Fruit fly (Drosophila melanogaster) whole organism, embryonic: Measurements from ENCODE around the gene CG43347.
A peak's percentile ranks its signal among the peaks of the same experiment; 100 is the strongest.

Experiments used
- Antp ChIP-seq: fragments of 200-800 bp; sonication (Bioruptor generic); optimal IDR thresholded peaks from 3 replicates; lab custom pipeline; 2016; ENCODE audit warnings: missing biosample characterization, missing genetic modification characterization
- Atf-2 ChIP-seq: fragments of 200-800 bp; sonication (Bioruptor generic); optimal IDR thresholded peaks from 2 replicates; lab custom pipeline; 2016; ENCODE audit warnings: missing biosample characterization, missing genetic modification characterization
- BtbVII ChIP-seq: fragments of 200-800 bp; sonication (Bioruptor generic); optimal IDR thresholded peaks from 3 replicates; lab custom pipeline; 2017; ENCODE audit warnings: missing biosample characterization, mild to moderate bottlenecking, missing genetic modification characterization
- CG10209 ChIP-seq: fragments of 200-800 bp; sonication (Bioruptor generic); optimal IDR thresholded peaks from 3 replicates; lab custom pipeline; 2017; ENCODE audit warnings: missing biosample characterization, mild to moderate bottlenecking, missing genetic modification characterization, missing genetic modification reagents
- CG10654 ChIP-seq: fragments of 200-800 bp; sonication (Bioruptor generic); optimal IDR thresholded peaks from 2 replicates; lab custom pipeline; 2016; ENCODE audit warnings: missing biosample characterization, missing genetic modification characterization
- CG11398 ChIP-seq: fragments of 200-800 bp; sonication (Bioruptor generic); optimal IDR thresholded peaks from 2 replicates; lab custom pipeline; 2016; ENCODE audit warnings: missing biosample characterization, missing genetic modification characterization
- CG12391 ChIP-seq: fragments of 200-800 bp; sonication (Bioruptor generic); optimal IDR thresholded peaks from 3 replicates; lab custom pipeline; 2018; ENCODE audit warnings: missing biosample characterization, mild to moderate bottlenecking, missing genetic modification characterization, moderate library complexity
- CG13624 ChIP-seq: fragments of 200-800 bp; sonication (Bioruptor generic); optimal IDR thresholded peaks from 2 replicates; lab custom pipeline; 2016; ENCODE audit warnings: missing biosample characterization, missing genetic modification characterization
- CG15073 ChIP-seq: fragments of 200-800 bp; sonication (Bioruptor generic); optimal IDR thresholded peaks from 2 replicates; lab custom pipeline; 2016; ENCODE audit warnings: missing biosample characterization, missing genetic modification characterization
- CG15269 ChIP-seq: fragments of 200-800 bp; sonication (Bioruptor generic); optimal IDR thresholded peaks from 2 replicates; lab custom pipeline; 2018; ENCODE audit warnings: missing biosample characterization, mild to moderate bottlenecking, missing genetic modification characterization, moderate library complexity
- CG17568 ChIP-seq: fragments of 200-800 bp; sonication (Bioruptor generic); optimal IDR thresholded peaks from 2 replicates; lab custom pipeline; 2018; ENCODE audit warnings: missing biosample characterization, mild to moderate bottlenecking, missing genetic modification characterization, moderate library complexity
- CG1792 ChIP-seq: fragments of 200-800 bp; sonication (Bioruptor generic); optimal IDR thresholded peaks from 2 replicates; lab custom pipeline; 2016; ENCODE audit warnings: missing biosample characterization, missing genetic modification characterization
- CG2678 ChIP-seq: fragments of 200-800 bp; sonication (Bioruptor generic); optimal IDR thresholded peaks from 3 replicates; lab custom pipeline; 2019; ENCODE audit warnings: missing biosample characterization, mild to moderate bottlenecking, missing genetic modification characterization, moderate library complexity
- CG30403 ChIP-seq: fragments of 200-800 bp; sonication (Bioruptor generic); optimal IDR thresholded peaks from 3 replicates; lab custom pipeline; 2016; ENCODE audit warnings: missing biosample characterization, missing genetic modification characterization
- CG30431 ChIP-seq: fragments of 200-800 bp; sonication (Bioruptor generic); optimal IDR thresholded peaks from 2 replicates; lab custom pipeline; 2017; ENCODE audit warnings: missing biosample characterization, missing genetic modification characterization
- CG34376 ChIP-seq: fragments of 200-800 bp; sonication (Bioruptor generic); optimal IDR thresholded peaks from 2 replicates; lab custom pipeline; 2018; ENCODE audit warnings: missing biosample characterization, mild to moderate bottlenecking, missing genetic modification characterization
- CG34422 ChIP-seq: fragments of 200-800 bp; sonication (Bioruptor generic); IDR thresholded peaks from 3 replicates; pipeline ENCODE4 v1.3.6; 2022; ENCODE audit warnings: missing biosample characterization, missing genetic modification characterization
- CG4282 ChIP-seq: fragments of 200-800 bp; sonication (Bioruptor generic); optimal IDR thresholded peaks from 2 replicates; lab custom pipeline; 2016; ENCODE audit warnings: missing biosample characterization, missing genetic modification characterization
- CG4328 ChIP-seq: fragments of 200-800 bp; sonication (Bioruptor generic); optimal IDR thresholded peaks from 3 replicates; lab custom pipeline; 2017; ENCODE audit warnings: missing biosample characterization, missing genetic modification reagents, missing genetic modification characterization
- CG4424 ChIP-seq: fragments of 200-800 bp; sonication (Bioruptor generic); optimal IDR thresholded peaks from 3 replicates; lab custom pipeline; 2016; ENCODE audit warnings: missing biosample characterization, missing genetic modification characterization
- CG6175 ChIP-seq: fragments of 200-800 bp; sonication (Bioruptor generic); IDR thresholded peaks from 3 replicates; pipeline ENCODE4 v1.3.6; 2022; ENCODE audit warnings: missing biosample characterization, missing genetic modification characterization
- CG6813 ChIP-seq: fragments of 200-800 bp; sonication (Bioruptor generic); optimal IDR thresholded peaks from 2 replicates; lab custom pipeline; 2017; ENCODE audit warnings: missing biosample characterization, missing genetic modification characterization, mild to moderate bottlenecking, moderate library complexity, missing genetic modification reagents
- CG7963 ChIP-seq: fragments of 200-800 bp; sonication (Bioruptor generic); IDR thresholded peaks from 3 replicates; pipeline ENCODE4 v1.3.6; 2022; ENCODE audit warnings: missing biosample characterization, missing genetic modification characterization; ENCODE audit not compliant: partially characterized antibody
- CG8281 ChIP-seq: fragments of 200-800 bp; sonication (Bioruptor generic); optimal IDR thresholded peaks from 2 replicates; lab custom pipeline; 2018; ENCODE audit warnings: missing biosample characterization, mild to moderate bottlenecking, missing genetic modification characterization, moderate library complexity
- CG8765 ChIP-seq: fragments of 200-800 bp; sonication (Bioruptor generic); IDR thresholded peaks from 2 replicates; pipeline ENCODE4 v1.3.6; 2022; ENCODE audit warnings: missing biosample characterization, missing genetic modification characterization
- CG8944 ChIP-seq: fragments of 200-800 bp; sonication (Bioruptor generic); optimal IDR thresholded peaks from 3 replicates; lab custom pipeline; 2016; ENCODE audit warnings: missing biosample characterization, missing genetic modification characterization
- CG9876 ChIP-seq: fragments of 200-800 bp; sonication (Bioruptor generic); optimal IDR thresholded peaks from 2 replicates; lab custom pipeline; 2016; ENCODE audit warnings: missing biosample characterization, missing genetic modification characterization
- CG9932 ChIP-seq: fragments of 200-800 bp; sonication (Bioruptor generic); IDR thresholded peaks from 2 replicates; pipeline ENCODE4 v1.3.6; 2022; ENCODE audit warnings: missing biosample characterization, missing genetic modification characterization
- CTCF ChIP-seq: fragments of 200-800 bp; sonication (Bioruptor generic); optimal IDR thresholded peaks from 2 replicates; lab custom pipeline; 2017; ENCODE audit warnings: missing biosample characterization, mild to moderate bottlenecking, missing genetic modification characterization, moderate library complexity
- Doc2 ChIP-seq: fragments of 200-800 bp; sonication (Bioruptor generic); IDR thresholded peaks from 2 replicates; pipeline ENCODE4 v1.3.6; 2022; ENCODE audit warnings: missing biosample characterization, missing genetic modification characterization
- H2.0 ChIP-seq: fragments of 200-800 bp; sonication (Bioruptor generic); IDR thresholded peaks from 2 replicates; pipeline ENCODE4 v1.3.6; 2022; ENCODE audit warnings: missing biosample characterization, missing genetic modification characterization
- Lim3 ChIP-seq: fragments of 200-800 bp; sonication (Bioruptor generic); IDR thresholded peaks from 2 replicates; pipeline ENCODE4 v1.3.6; 2022; ENCODE audit warnings: missing biosample characterization, missing genetic modification characterization
- NfI ChIP-seq: fragments of 200-800 bp; sonication (Bioruptor generic); optimal IDR thresholded peaks from 3 replicates; lab custom pipeline; 2018; ENCODE audit warnings: missing biosample characterization, mild to moderate bottlenecking, missing genetic modification characterization, moderate library complexity
- Oaz ChIP-seq: fragments of 200-800 bp; sonication (Bioruptor generic); IDR thresholded peaks from 2 replicates; pipeline ENCODE4 v1.3.6; 2022; ENCODE audit warnings: missing biosample characterization, missing genetic modification characterization
- Rx ChIP-seq: fragments of 200-800 bp; sonication (Bioruptor generic); IDR thresholded peaks from 2 replicates; pipeline ENCODE4 v1.3.6; 2022; ENCODE audit warnings: missing biosample characterization, missing genetic modification characterization
- Sox100B ChIP-seq: fragments of 200-800 bp; sonication (Bioruptor generic); optimal IDR thresholded peaks from 3 replicates; lab custom pipeline; 2018; ENCODE audit warnings: missing biosample characterization, mild to moderate bottlenecking, missing genetic modification characterization
- Trl ChIP-seq, 3 experiments: fragments of >200 bp in 2 of 3; fragments of 200-800 bp in 1 of 3; sonication (Bioruptor generic) in 1 of 3; optimal IDR thresholded peaks; 2 replicates in 1 of 3; 3 replicates in 2 of 3; lab custom pipeline; 2016 to 2017; ENCODE audit warnings: missing biosample characterization in 1 of 3, missing genetic modification characterization in 1 of 3
- amos ChIP-seq: fragments of 200-800 bp; sonication (Bioruptor generic); IDR thresholded peaks from 2 replicates; pipeline ENCODE4 v1.3.6; 2022; ENCODE audit warnings: missing biosample characterization, missing genetic modification characterization; ENCODE audit not compliant: partially characterized antibody
- ara ChIP-seq: fragments of 200-800 bp; sonication (Bioruptor generic); IDR thresholded peaks from 2 replicates; pipeline ENCODE4 v1.3.6; 2022; ENCODE audit warnings: missing biosample characterization, missing genetic modification characterization
- bcd ChIP-seq: fragments of 200-800 bp; sonication (Bioruptor generic); optimal IDR thresholded peaks from 2 replicates; lab custom pipeline; 2017; ENCODE audit warnings: missing biosample characterization, mild to moderate bottlenecking, missing genetic modification characterization
- cas ChIP-seq: fragments of 200-800 bp; sonication (Bioruptor generic); IDR thresholded peaks from 2 replicates; pipeline ENCODE4 v1.3.6; 2022; ENCODE audit warnings: missing biosample characterization, missing genetic modification characterization
- croc ChIP-seq: fragments of 200-800 bp; sonication (Bioruptor generic); conservative IDR thresholded peaks from 3 replicates; pipeline ENCODE4 v1.3.6; 2022; ENCODE audit warnings: missing biosample characterization, missing genetic modification characterization
- dan ChIP-seq: fragments of 200-800 bp; sonication (Bioruptor generic); IDR thresholded peaks from 2 replicates; pipeline ENCODE4 v1.3.6; 2022; ENCODE audit warnings: missing biosample characterization, missing genetic modification characterization
- ftz-f1 ChIP-seq: fragments of 200-800 bp; sonication (Bioruptor generic); optimal IDR thresholded peaks from 2 replicates; lab custom pipeline; 2016; ENCODE audit warnings: missing biosample characterization, missing genetic modification characterization
- gfzf ChIP-seq: fragments of 200-800 bp; sonication (Bioruptor generic); optimal IDR thresholded peaks from 2 replicates; lab custom pipeline; 2016; ENCODE audit warnings: missing biosample characterization, mild to moderate bottlenecking, missing genetic modification characterization, moderate library complexity
- gsb ChIP-seq: fragments of 200-800 bp; sonication (Bioruptor generic); IDR thresholded peaks from 2 replicates; pipeline ENCODE4 v1.3.6; 2022; ENCODE audit warnings: missing biosample characterization, missing genetic modification characterization
- jigr1 ChIP-seq: fragments of 200-800 bp; sonication (Bioruptor generic); IDR thresholded peaks from 3 replicates; pipeline ENCODE4 v1.3.6; 2022; ENCODE audit warnings: missing biosample characterization, missing genetic modification characterization
- lola ChIP-seq, 3 experiments: fragments of >200 bp in 2 of 3; fragments of 200-800 bp in 1 of 3; sonication (Bioruptor generic) in 1 of 3; optimal IDR thresholded peaks; 2 replicates each; lab custom pipeline; 2017 to 2019; ENCODE audit warnings: missing biosample characterization in 3 of 3, missing genetic modification characterization in 3 of 3, mild to moderate bottlenecking in 1 of 3, moderate library complexity in 1 of 3
- maf-S ChIP-seq: fragments of 200-800 bp; sonication (Bioruptor generic); optimal IDR thresholded peaks from 2 replicates; lab custom pipeline; 2016; ENCODE audit warnings: missing biosample characterization, missing genetic modification characterization
- pzg ChIP-seq: fragments of 200-800 bp; sonication (Bioruptor generic); optimal IDR thresholded peaks from 3 replicates; lab custom pipeline; 2018; ENCODE audit warnings: missing biosample characterization, mild to moderate bottlenecking, missing genetic modification characterization, moderate library complexity
- ttk ChIP-seq: fragments of 200-800 bp; sonication (Bioruptor generic); IDR thresholded peaks from 2 replicates; pipeline ENCODE4 v2.1.2; 2022; ENCODE audit warnings: missing biosample characterization, missing genetic modification characterization
- tup ChIP-seq: fragments of 200-800 bp; sonication (Bioruptor generic); optimal IDR thresholded peaks from 2 replicates; lab custom pipeline; 2016; ENCODE audit warnings: missing biosample characterization, mild to moderate bottlenecking, missing genetic modification characterization, moderate library complexity

Gene CG43347

DNA sequence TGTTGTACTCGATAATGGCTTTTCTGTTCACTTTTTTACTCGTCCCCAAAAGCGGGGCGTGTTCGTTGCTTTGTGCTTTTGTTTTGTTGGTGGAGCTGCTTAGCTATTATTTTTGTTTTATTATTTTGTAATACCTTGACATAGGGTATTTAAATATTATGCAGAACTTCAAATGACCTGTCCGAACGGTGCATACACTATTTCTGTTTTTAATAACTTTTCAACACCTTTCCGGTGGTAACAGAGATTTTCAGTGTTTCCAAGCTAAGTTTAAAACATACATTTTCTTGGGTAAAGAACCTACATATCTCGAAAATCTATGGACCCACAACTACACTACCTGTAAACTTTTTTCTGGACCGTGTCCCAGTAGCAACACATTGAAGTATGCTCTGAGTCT is 32.5 kb downstream of the CG43347 start (continued):
- TF ChIP-seq Antp (GFP tag; lab: Kevin White, UChicago) (no peak), Trl (optimal IDR thresholded peaks at IDR 0.05; lab: Kevin White, UChicago) (no peak), Trl (GFP tag; optimal IDR thresholded peaks at IDR 0.05; lab: Kevin White, UChicago) (peak; percentile 44), CG4424 (no peak), CG34422 (GFP tag; lab: Robert Waterston, UW) (peak; percentile 62; the same call in 2 of the 3 replicates), CG9932 (GFP tag; lab: Robert Waterston, UW) (peak; percentile 28; the same call in 1 of the 2 replicates), jigr1 (GFP tag; lab: Robert Waterston, UW) (no peak), NfI (GFP tag; lab: Kevin White, UChicago) (no peak), CG8944 (GFP tag; lab: Kevin White, UChicago) (no peak), CG34376 (no peak), CG15269 (tag; lab: Kevin White, UChicago) (peak; percentile 47), ttk (GFP tag; lab: Robert Waterston, UW) (peak; percentile 50; the same call in 1 of the 2 replicates), tup (no peak), CG13624 (GFP tag; lab: Kevin White, UChicago) (peak; percentile 25), CTCF (GFP tag; lab: Kevin White, UChicago) (no peak), BtbVII (GFP tag; lab: Kevin White, UChicago) (no peak), ftz-f1 (no peak), gsb (no peak), CG30403 (peak; percentile 23), Sox100B (GFP tag; lab: Kevin White, UChicago) (no peak), lola (GFP tag; optimal IDR thresholded peaks at IDR 0.05; lab: Kevin White, UChicago) (no peak), CG17568 (GFP tag; lab: Kevin White, UChicago) (no peak), CG10654 (GFP tag; lab: Kevin White, UChicago) (no peak), CG2678 (tag; lab: Kevin White, UChicago) (no peak), CG6813 (GFP tag; lab: Kevin White, UChicago) (no peak), CG30431 (GFP tag; lab: Kevin White, UChicago) (no peak), CG4328 (no peak), dan (GFP tag; lab: Robert Waterston, UW) (no peak), CG12391 (tag; lab: Kevin White, UChicago) (no peak), CG6175 (GFP tag; lab: Robert Waterston, UW) (no peak), Atf-2 (GFP tag; lab: Kevin White, UChicago) (no peak), cas (GFP tag; lab: Robert Waterston, UW) (no peak), Lim3 (GFP tag; lab: Robert Waterston, UW) (no peak), Rx (no peak), CG11398 (GFP tag; lab: Kevin White, UChicago) (no peak), bcd (GFP tag; lab: Kevin White, UChicago) (no peak), Doc2 (no peak), CG15073 (GFP tag; lab: Kevin White, UChicago) (no peak), croc (GFP tag; lab: Robert Waterston, UW) (no peak), CG10209 (GFP tag; lab: Kevin White, UChicago) (no peak), CG4282 (no peak), H2.0 (GFP tag; lab: Robert Waterston, UW) (no peak), amos (GFP tag; lab: Robert Waterston, UW) (no peak), CG1792 (no peak), gfzf (GFP tag; lab: Kevin White, UChicago) (no peak), Oaz (no peak), CG7963 (GFP tag; lab: Robert Waterston, UW) (no peak), CG8765 (no peak), maf-S (no peak), pzg (GFP tag; lab: Kevin White, UChicago) (no peak), CG9876 (no peak), CG8281 (no peak), ara (GFP tag; lab: Robert Waterston, UW) (0 out of 2 replicates have a peak, but pooled peaks have one; percentile 5)
